Worm (Caenorhabditis elegans) whole organism, L4 larva: ENCODE data around the gene F46F5.7.

Experiments
- F37D6.2 ChIP-seq: sonication (generic microtip); optimal IDR thresholded peaks from 2 replicates; lab custom pipeline; 2016; ENCODE audit warnings: mild to moderate bottlenecking, missing genetic modification characterization, missing compliant biosample characterization
- R02D3.7 ChIP-seq: fragments of 150-350 bp; sonication (generic microtip); optimal IDR thresholded peaks from 3 replicates; lab custom pipeline; 2014; ENCODE audit warnings: missing biosample characterization, missing genetic modification characterization
- T26A8.4 ChIP-seq: fragments of 200-800 bp; sonication (Bioruptor generic); IDR thresholded peaks from 2 replicates; pipeline ENCODE4 v1.3.6; 2022; ENCODE audit warnings: missing genetic modification characterization, missing compliant biosample characterization
- Y75B8A.6 ChIP-seq: fragments of 200-800 bp; sonication (Bioruptor generic); IDR thresholded peaks from 2 replicates; pipeline ENCODE4 v1.3.6; 2022; ENCODE audit warnings: missing genetic modification reagents, missing genetic modification characterization, missing compliant biosample characterization
- ZK337.2 ChIP-seq: fragments of 200-800 bp; sonication (Bioruptor generic); IDR thresholded peaks from 2 replicates; pipeline ENCODE4 v1.3.6; 2022; ENCODE audit warnings: missing genetic modification reagents, missing genetic modification characterization, missing compliant biosample characterization
- aly-2 ChIP-seq: sonication (generic microtip); optimal IDR thresholded peaks from 2 replicates; lab custom pipeline; 2018; ENCODE audit warnings: missing biosample characterization, missing genetic modification characterization
- attf-4 ChIP-seq: sonication (generic microtip); optimal IDR thresholded peaks from 3 replicates; lab custom pipeline; 2017; ENCODE audit warnings: missing biosample characterization, missing genetic modification characterization
- ceh-28 ChIP-seq: fragments of 150-350 bp; optimal IDR thresholded peaks from 2 replicates; lab custom pipeline; 2014; ENCODE audit warnings: missing biosample characterization, missing genetic modification reagents, missing genetic modification characterization
- ceh-44 ChIP-seq: fragments of 200-800 bp; sonication (Bioruptor generic); IDR thresholded peaks from 2 replicates; pipeline ENCODE4 v1.3.6; 2022; ENCODE audit warnings: missing genetic modification reagents, missing genetic modification characterization, missing compliant biosample characterization
- ceh-62 ChIP-seq: sonication (generic microtip); optimal IDR thresholded peaks from 2 replicates; lab custom pipeline; 2017; ENCODE audit warnings: missing biosample characterization, missing genetic modification characterization
- ceh-82 ChIP-seq: sonication (generic microtip); optimal IDR thresholded peaks from 2 replicates; lab custom pipeline; 2017; ENCODE audit warnings: missing biosample characterization, missing genetic modification characterization
- ces-1 ChIP-seq: fragments of 150-350 bp; sonication (generic microtip); optimal IDR thresholded peaks from 4 replicates; lab custom pipeline; 2014; ENCODE audit warnings: missing biosample characterization, missing genetic modification reagents, missing genetic modification characterization
- cey-2 ChIP-seq: sonication (generic microtip); optimal IDR thresholded peaks from 3 replicates; lab custom pipeline; 2017; ENCODE audit warnings: missing genetic modification characterization, mild to moderate bottlenecking, missing compliant biosample characterization, antibody characterized with exemption, borderline replicate concordance; ENCODE audit not compliant: insufficient read depth
- daf-12 ChIP-seq: fragments of 150-350 bp; optimal IDR thresholded peaks from 2 replicates; lab custom pipeline; 2014; ENCODE audit warnings: missing biosample characterization, missing genetic modification reagents, missing genetic modification characterization
- daf-19 ChIP-seq: fragments of 200-800 bp; sonication (Bioruptor generic); conservative IDR thresholded peaks from 2 replicates; pipeline ENCODE4 v1.3.6; 2022; ENCODE audit warnings: missing genetic modification characterization, missing compliant biosample characterization
- daf-8 ChIP-seq: fragments of 200-800 bp; sonication (Bioruptor generic); IDR thresholded peaks from 2 replicates; pipeline ENCODE4 v1.3.6; 2022; ENCODE audit warnings: missing genetic modification characterization, missing compliant biosample characterization
- dmd-8 ChIP-seq: fragments of 200-800 bp; sonication (Bioruptor generic); IDR thresholded peaks from 2 replicates; pipeline ENCODE4 v1.3.6; 2022; ENCODE audit warnings: missing genetic modification characterization, missing compliant biosample characterization
- dmd-9 ChIP-seq: fragments of 200-800 bp; sonication (Bioruptor generic); IDR thresholded peaks from 2 replicates; pipeline ENCODE4 v1.3.6; 2022; ENCODE audit warnings: missing genetic modification reagents, missing genetic modification characterization, missing compliant biosample characterization
- duxl-1 ChIP-seq: sonication (generic microtip); optimal IDR thresholded peaks from 2 replicates; lab custom pipeline; 2016; ENCODE audit warnings: mild to moderate bottlenecking, missing genetic modification characterization, moderate library complexity, missing compliant biosample characterization; ENCODE audit not compliant: poor library complexity
- fos-1 ChIP-seq: fragments of 150-350 bp; optimal IDR thresholded peaks from 2 replicates; lab custom pipeline; 2014; ENCODE audit warnings: missing biosample characterization, missing genetic modification characterization
- hmg-1.1 ChIP-seq: fragments of 200-800 bp; sonication (Bioruptor generic); IDR thresholded peaks from 2 replicates; pipeline ENCODE4 v1.3.6; 2022; ENCODE audit warnings: missing genetic modification reagents, missing genetic modification characterization, missing compliant biosample characterization
- lin-15B ChIP-seq: fragments of 150-350 bp; sonication (generic microtip); optimal IDR thresholded peaks from 3 replicates; lab custom pipeline; 2014; ENCODE audit warnings: missing biosample characterization, missing genetic modification characterization
- lin-29 ChIP-seq: fragments of 200-800 bp; sonication (Bioruptor generic); IDR thresholded peaks from 2 replicates; pipeline ENCODE4 v1.3.6; 2022; ENCODE audit warnings: missing genetic modification reagents, missing genetic modification characterization, missing compliant biosample characterization
- lin-38 ChIP-seq: fragments of 200-800 bp; sonication (Bioruptor generic); IDR thresholded peaks from 2 replicates; pipeline ENCODE4 v1.3.6; 2022; ENCODE audit warnings: missing genetic modification reagents, missing genetic modification characterization, missing compliant biosample characterization
- lin-39 ChIP-seq: fragments of 150-350 bp; optimal IDR thresholded peaks from 2 replicates; lab custom pipeline; 2014; ENCODE audit warnings: missing biosample characterization, missing genetic modification reagents, missing genetic modification characterization
- lsy-2 ChIP-seq, 2 experiments: fragments of 150-350 bp in 1 of 2; sonication (generic microtip) in 1 of 2; optimal IDR thresholded peaks; 2 replicates each; lab custom pipeline; 2014 to 2017; ENCODE audit warnings: missing biosample characterization in 2 of 2, missing genetic modification characterization in 2 of 2
- madf-5 ChIP-seq, 2 experiments: fragments of 200-800 bp; sonication (Bioruptor generic); IDR thresholded peaks; 2 replicates each; pipeline ENCODE4 v1.3.6; 2022; ENCODE audit warnings: missing compliant biosample characterization in 2 of 2, missing genetic modification characterization in 2 of 2
- madf-9 ChIP-seq: fragments of 200-800 bp; sonication (Bioruptor generic); conservative IDR thresholded peaks from 2 replicates; pipeline ENCODE4 v1.3.6; 2022; ENCODE audit warnings: missing genetic modification reagents, missing genetic modification characterization, missing compliant biosample characterization
- mep-1 ChIP-seq: fragments of 150-350 bp; sonication (generic microtip); optimal IDR thresholded peaks from 3 replicates; lab custom pipeline; 2014; ENCODE audit warnings: missing biosample characterization, missing genetic modification characterization
- mes-2 ChIP-seq: sonication (generic microtip); optimal IDR thresholded peaks from 2 replicates; lab custom pipeline; 2016; ENCODE audit warnings: missing genotype, mild to moderate bottlenecking, missing genetic modification characterization, missing compliant biosample characterization; ENCODE audit not compliant: poor library complexity, severe bottlenecking
- mxl-3 ChIP-seq: fragments of 200-800 bp; sonication (Bioruptor generic); optimal IDR thresholded peaks from 2 replicates; lab custom pipeline; 2018; ENCODE audit warnings: mild to moderate bottlenecking, missing genetic modification characterization, missing compliant biosample characterization
- nhr-42 ChIP-seq: fragments of 200-800 bp; sonication (Bioruptor generic); IDR thresholded peaks from 2 replicates; pipeline ENCODE4 v1.3.6; 2022; ENCODE audit warnings: missing genetic modification characterization, missing compliant biosample characterization
- nhr-48 ChIP-seq: sonication (generic microtip); optimal IDR thresholded peaks from 2 replicates; lab custom pipeline; 2016; ENCODE audit warnings: mild to moderate bottlenecking, missing genetic modification characterization, missing compliant biosample characterization
- nhr-77 ChIP-seq: fragments of 150-350 bp; optimal IDR thresholded peaks from 2 replicates; lab custom pipeline; 2014; ENCODE audit warnings: missing biosample characterization, missing genetic modification characterization
- rbr-2 ChIP-seq: sonication (generic microtip); optimal IDR thresholded peaks from 2 replicates; lab custom pipeline; 2016; ENCODE audit warnings: missing genotype, missing genetic modification characterization, missing compliant biosample characterization
- set-16 ChIP-seq: fragments of 200-800 bp; sonication (Bioruptor generic); IDR thresholded peaks from 2 replicates; pipeline ENCODE4 v1.3.6; 2022; ENCODE audit warnings: missing genetic modification reagents, missing genetic modification characterization, missing compliant biosample characterization
- unc-130 ChIP-seq: sonication (generic microtip); optimal IDR thresholded peaks from 2 replicates; lab custom pipeline; 2016; ENCODE audit warnings: missing genetic modification reagents, missing genetic modification characterization, missing compliant biosample characterization
- unc-62 ChIP-seq, 3 experiments: fragments of 150-350 bp in 1 of 3; sonication (generic microtip); optimal IDR thresholded peaks in 2 of 3; peaks in 1 of 3; 1 replicate in 1 of 3; 2 replicates in 2 of 3; lab custom pipeline; 2014 to 2017; ENCODE audit warnings: missing biosample characterization in 3 of 3, missing genetic modification characterization in 3 of 3, missing genetic modification reagents in 3 of 3, missing genotype in 1 of 3
- vab-7 ChIP-seq: fragments of 200-800 bp; sonication (Bioruptor generic); IDR thresholded peaks from 2 replicates; pipeline ENCODE4 v1.3.6; 2022; ENCODE audit warnings: missing genetic modification reagents, missing genetic modification characterization, missing compliant biosample characterization
- zfp-3 ChIP-seq: fragments of 200-800 bp; sonication (Bioruptor generic); conservative IDR thresholded peaks from 2 replicates; pipeline ENCODE4 v1.3.6; 2022; ENCODE audit warnings: missing genetic modification reagents, missing genetic modification characterization, missing compliant biosample characterization
- zip-11 ChIP-seq: fragments of 200-800 bp; sonication (Bioruptor generic); IDR thresholded peaks from 2 replicates; pipeline ENCODE4 v1.3.6; 2022; ENCODE audit warnings: missing genetic modification characterization, missing compliant biosample characterization
- zip-2 ChIP-seq: fragments of 150-350 bp; optimal IDR thresholded peaks from 2 replicates; lab custom pipeline; 2014; ENCODE audit warnings: missing biosample characterization, missing genetic modification characterization
- ztf-7 ChIP-seq: fragments of 150-350 bp; optimal IDR thresholded peaks from 2 replicates; lab custom pipeline; 2014; ENCODE audit warnings: missing biosample characterization, missing genetic modification characterization

F46F5.7 gene

DNA sequence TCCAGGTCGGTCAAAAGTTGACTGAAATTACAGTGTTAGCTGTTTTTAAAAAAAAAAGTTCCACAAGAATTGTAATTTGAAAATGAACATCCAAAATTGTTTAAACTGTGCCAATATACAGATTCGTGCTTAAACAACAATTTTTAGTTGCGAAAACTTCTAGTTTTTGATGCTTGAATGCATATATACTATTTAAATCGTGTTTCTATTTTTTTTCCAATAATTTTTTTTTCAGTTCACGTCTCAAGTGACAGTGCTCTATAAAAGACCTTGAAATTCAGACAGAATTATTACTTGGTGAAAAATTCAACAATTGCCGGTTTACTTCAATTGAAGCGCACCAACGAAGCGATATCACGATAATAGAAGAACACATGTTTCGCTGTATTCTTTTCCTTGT lies 33.5 kb downstream of the F46F5.7 start, which contains the start of gene F46F5.16:
Gene F46F5.16, plus strand, starts transcription at position 301 of the 400 bp plus-strand sequence.
- TF ChIP-seq daf-12 (tag; lab: Kevin White, UChicago) = no peak
- TF ChIP-seq zip-2 = no peak
- no peak for TF ChIP-seq nhr-42
- TF ChIP-seq nhr-48 (tag; lab: Kevin White, UChicago) = no peak
- no peak for TF ChIP-seq mep-1
- TF ChIP-seq ZK337.2 (GFP tag; lab: Robert Waterston, UW) = no peak
- no peak for TF ChIP-seq ceh-62 (tag; lab: Kevin White, UChicago)
- no peak for TF ChIP-seq R02D3.7 (tag; lab: Kevin White, UChicago)
- TF ChIP-seq, all 104 proteins: peak for 0

DNA sequence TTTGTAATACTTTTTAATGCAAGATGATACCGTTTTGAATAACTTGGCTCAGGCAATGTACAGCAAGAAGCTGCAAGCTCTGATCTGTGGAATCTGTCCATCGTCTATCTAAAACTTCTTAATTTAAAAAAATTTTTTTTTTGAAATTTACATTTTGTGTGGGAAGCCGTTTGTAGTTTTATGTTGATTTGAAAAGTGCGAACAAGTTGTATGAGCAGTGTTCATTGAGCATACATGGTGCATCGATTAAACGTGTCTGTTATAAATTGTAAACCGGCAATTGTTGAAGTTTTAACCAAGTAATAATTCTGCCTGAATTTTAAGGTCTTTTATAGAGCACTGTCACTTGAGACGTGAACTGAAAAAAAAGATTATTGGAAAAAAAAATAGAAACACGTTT lies 36.9 kb downstream of the F46F5.7 start, which contains the start of gene Y39F10A.6:
Gene Y39F10A.6, minus strand, starts transcription at position 101 of the 400 bp plus-strand sequence.
- TF ChIP-seq fos-1 (tag; lab: Kevin White, UChicago) (no peak), dmd-9 (GFP tag; lab: Robert Waterston, UW) (no peak), ZK337.2 (GFP tag; lab: Robert Waterston, UW) (no peak), aly-2 (no peak), set-16 (no peak), rbr-2 (no peak), mes-2 (tag; lab: Kevin White, UChicago) (no peak), lin-15B (tag; lab: Kevin White, UChicago) (no peak), madf-9 (GFP tag; lab: Robert Waterston, UW) (no peak), ceh-44 (GFP tag; lab: Robert Waterston, UW) (no peak), nhr-42 (no peak), daf-8 (GFP tag; lab: Robert Waterston, UW) (no peak), mxl-3 (GFP tag; lab: Kevin White, UChicago) (no peak), lin-29 (GFP tag; lab: Robert Waterston, UW) (no peak)

DNA sequence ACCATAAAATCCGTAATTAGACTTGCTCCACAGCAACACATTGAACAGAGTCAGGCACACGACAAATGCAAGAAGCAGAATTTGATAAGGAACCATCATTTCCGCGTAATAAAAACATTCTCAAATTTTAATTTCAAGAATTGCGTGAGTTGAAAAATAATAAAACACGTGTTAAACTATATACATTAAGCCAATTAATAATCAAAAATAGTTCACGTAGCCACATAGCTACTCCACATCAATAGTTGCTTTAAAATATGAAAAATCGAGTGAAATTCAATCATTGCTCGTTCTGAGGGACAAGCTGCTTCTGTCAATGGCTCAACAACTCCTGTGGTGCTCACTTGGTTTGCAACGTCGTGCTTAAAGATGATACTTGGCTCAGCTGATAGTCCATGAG lies 37.5 kb downstream of the F46F5.7 start, which contains the start of gene Y39F10A.3:
Gene Y39F10A.3, minus strand, starts transcription at position 101 of the 400 bp plus-strand sequence.
- TF ChIP-seq lsy-2 (tag; optimal IDR thresholded peaks at IDR 0.05; lab: Kevin White, UChicago) (no peak), fos-1 (tag; lab: Kevin White, UChicago) (no peak), lin-38 (GFP tag; lab: Robert Waterston, UW) (no peak), duxl-1 (tag; lab: Kevin White, UChicago) (no peak), daf-19 (GFP tag; lab: Robert Waterston, UW) (no peak), zfp-3 (no peak), zip-11 (GFP tag; lab: Robert Waterston, UW) (no peak), nhr-42 (no peak), ces-1 (no peak), ceh-82 (tag; lab: Kevin White, UChicago) (no peak), cey-2 (tag; lab: Kevin White, UChicago) (no peak), Y75B8A.6 (GFP tag; lab: Robert Waterston, UW) (no peak), madf-5 (GFP tag; IDR thresholded peaks at IDR 0.05; lab: Robert Waterston, UW) (no peak), aly-2 (no peak), dmd-8 (GFP tag; lab: Robert Waterston, UW) (no peak), F37D6.2 (tag; lab: Kevin White, UChicago) (no peak), vab-7 (no peak), ztf-7 (no peak), lin-39 (tag; lab: Kevin White, UChicago) (no peak)

DNA sequence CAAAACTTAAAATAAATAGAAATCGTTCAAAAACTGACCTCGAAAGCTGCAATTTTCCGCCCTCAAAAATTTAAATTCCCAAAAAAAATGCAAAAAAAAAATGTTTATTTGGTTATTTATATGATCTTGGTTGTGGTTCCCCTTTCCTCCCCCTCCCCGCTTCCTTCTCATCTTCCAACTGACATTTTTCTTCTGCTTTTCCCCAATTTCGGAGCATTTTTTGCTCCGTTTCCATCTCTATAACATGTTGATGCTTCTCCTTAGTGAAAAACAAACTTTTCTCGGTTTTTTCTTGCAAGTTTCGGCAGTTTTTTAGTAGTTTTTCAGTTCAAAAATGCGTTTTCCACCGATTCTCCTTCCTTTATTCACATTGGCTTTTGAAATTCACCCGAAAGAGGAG lies 45.4 kb downstream of the F46F5.7 start, which contains the start of gene Y39F10A.1:
Gene Y39F10A.1, plus strand, starts transcription at position 301 of the 400 bp plus-strand sequence.
- TF ChIP-seq attf-4 (no peak), T26A8.4 (GFP tag; lab: Robert Waterston, UW) (no peak), unc-62 (GFP tag; optimal IDR thresholded peaks at IDR 0.05 in 1 of 2; lab: Kevin White, UChicago) (peak in 1 of 2 experiments; percentile 46), unc-62 (tag; optimal IDR thresholded peaks at IDR 0.05; lab: Kevin White, UChicago) (no peak), vab-7 (no peak), nhr-48 (tag; lab: Kevin White, UChicago) (no peak), nhr-77 (tag; lab: Kevin White, UChicago) (no peak), unc-130 (GFP tag; lab: Kevin White, UChicago) (no peak), ceh-28 (tag; lab: Kevin White, UChicago) (no peak), hmg-1.1 (GFP tag; lab: Robert Waterston, UW) (no peak)
